Worm (Caenorhabditis elegans) whole organism, L2 larva: ENCODE data around the gene puf-8.

ENCODE experiments used
- Y55F3AM.14 ChIP-seq: fragments of 200-800 bp; sonication (Bioruptor generic); optimal IDR thresholded peaks from 2 replicates; lab custom pipeline; 2018; ENCODE audit warnings: mild to moderate bottlenecking, missing genetic modification characterization, missing compliant biosample characterization
- aly-2 ChIP-seq: fragments of 150-350 bp; optimal IDR thresholded peaks from 2 replicates; lab custom pipeline; 2014; ENCODE audit warnings: missing biosample characterization, missing genetic modification characterization
- ama-1 ChIP-seq: fragments of 150-350 bp; optimal IDR thresholded peaks from 2 replicates; lab custom pipeline; 2018; ENCODE audit warnings: inconsistent platforms
- ceh-82 ChIP-seq: fragments of 150-350 bp; optimal IDR thresholded peaks from 2 replicates; lab custom pipeline; 2014; ENCODE audit warnings: missing biosample characterization, missing genetic modification characterization
- crh-2 ChIP-seq: sonication (generic microtip); optimal IDR thresholded peaks from 2 replicates; lab custom pipeline; 2017; ENCODE audit warnings: missing biosample characterization, missing genetic modification characterization
- fos-1 ChIP-seq: fragments of 150-350 bp; optimal IDR thresholded peaks from 2 replicates; lab custom pipeline; 2014; ENCODE audit warnings: missing biosample characterization, missing genetic modification characterization
- gmeb-1 ChIP-seq: fragments of 150-350 bp; optimal IDR thresholded peaks from 2 replicates; lab custom pipeline; 2014; ENCODE audit warnings: missing biosample characterization, missing genetic modification characterization
- lsy-2 ChIP-seq, 2 experiments: fragments of 150-350 bp in 1 of 2; sonication (generic microtip) in 1 of 2; optimal IDR thresholded peaks; 2 replicates each; lab custom pipeline; 2014 to 2017; ENCODE audit warnings: missing biosample characterization in 2 of 2, missing genetic modification characterization in 2 of 2
- nhr-21 ChIP-seq: fragments of 150-350 bp; optimal IDR thresholded peaks from 2 replicates; lab custom pipeline; 2014; ENCODE audit warnings: missing biosample characterization, missing genetic modification characterization
- nhr-237 ChIP-seq: fragments of 150-350 bp; optimal IDR thresholded peaks from 2 replicates; lab custom pipeline; 2014; ENCODE audit warnings: missing biosample characterization, missing genetic modification characterization
- nhr-25 ChIP-seq: fragments of 150-350 bp; sonication (generic microtip); optimal IDR thresholded peaks from 3 replicates; lab custom pipeline; 2014; ENCODE audit warnings: missing biosample characterization, missing genetic modification characterization
- nhr-6 ChIP-seq: fragments of 150-350 bp; optimal IDR thresholded peaks from 2 replicates; lab custom pipeline; 2014; ENCODE audit warnings: missing biosample characterization, missing genetic modification characterization
- nhr-77 ChIP-seq: fragments of 150-350 bp; optimal IDR thresholded peaks from 2 replicates; lab custom pipeline; 2014; ENCODE audit warnings: missing biosample characterization, missing genetic modification characterization
- peb-1 ChIP-seq: fragments of 150-350 bp; optimal IDR thresholded peaks from 2 replicates; lab custom pipeline; 2014; ENCODE audit warnings: missing biosample characterization, missing genetic modification characterization
- sem-4 ChIP-seq: fragments of 150-350 bp; optimal IDR thresholded peaks from 2 replicates; lab custom pipeline; 2014; ENCODE audit warnings: missing biosample characterization, missing genetic modification reagents, missing genetic modification characterization
- sma-3 ChIP-seq: sonication (generic microtip); optimal IDR thresholded peaks from 2 replicates; lab custom pipeline; 2016; ENCODE audit warnings: missing genetic modification reagents, missing genetic modification characterization, missing compliant biosample characterization
- sma-9 ChIP-seq, 2 experiments: fragments of 150-350 bp in 1 of 2; sonication (generic microtip) in 1 of 2; optimal IDR thresholded peaks; 2 replicates each; lab custom pipeline; 2014 to 2016; ENCODE audit warnings: missing genetic modification characterization in 2 of 2, mild to moderate bottlenecking in 1 of 2, missing biosample characterization in 1 of 2, missing compliant biosample characterization in 1 of 2, missing genetic modification reagents in 1 of 2, moderate library complexity in 1 of 2
- zag-1 ChIP-seq: fragments of 150-350 bp; optimal IDR thresholded peaks from 2 replicates; lab custom pipeline; 2014; ENCODE audit warnings: missing biosample characterization, missing genetic modification characterization
- ztf-1 ChIP-seq: fragments of 200-800 bp; sonication (Bioruptor generic); conservative IDR thresholded peaks from 2 replicates; pipeline ENCODE4 v1.3.6; 2022; ENCODE audit warnings: missing genetic modification characterization, missing compliant biosample characterization
- ztf-11 ChIP-seq: sonication (generic microtip); optimal IDR thresholded peaks from 2 replicates; lab custom pipeline; 2017; ENCODE audit warnings: missing biosample characterization, missing genetic modification characterization

puf-8 gene

ce11 chrII:7255614-7256162 is 42.4 kb downstream of the puf-8 start, which contains the start of gene F32A5.8:
Gene F32A5.8, plus strand, starts transcription at chrII:7256112.
- TF ChIP-seq nhr-6 (tag; lab: Kevin White, UChicago), result no peak
- peak; percentile 17 for TF ChIP-seq gmeb-1 (tag; lab: Kevin White, UChicago)
- no peak for TF ChIP-seq zag-1
- no peak for TF ChIP-seq nhr-77 (tag; lab: Kevin White, UChicago)
- TF ChIP-seq aly-2, result no peak
- TF ChIP-seq fos-1 (tag; lab: Kevin White, UChicago), result peak; percentile 94
- no peak for TF ChIP-seq ceh-82
- TF ChIP-seq sma-9 (GFP tag; optimal IDR thresholded peaks at IDR 0.05; lab: Kevin White, UChicago), result peak; percentile 21
- no peak for TF ChIP-seq sma-9 (tag; optimal IDR thresholded peaks at IDR 0.05; lab: Kevin White, UChicago)
- peak; percentile 32 for TF ChIP-seq nhr-25
- TF ChIP-seq crh-2, result peak; percentile 7
- TF ChIP-seq lsy-2 (tag; optimal IDR thresholded peaks at IDR 0.05; lab: Kevin White, UChicago), result peak in 1 of 2 experiments; percentile 8
- peak; percentile 9 for TF ChIP-seq sma-3 (GFP tag; lab: Kevin White, UChicago)
- TF ChIP-seq, all 48 proteins: peak for 7

DNA sequence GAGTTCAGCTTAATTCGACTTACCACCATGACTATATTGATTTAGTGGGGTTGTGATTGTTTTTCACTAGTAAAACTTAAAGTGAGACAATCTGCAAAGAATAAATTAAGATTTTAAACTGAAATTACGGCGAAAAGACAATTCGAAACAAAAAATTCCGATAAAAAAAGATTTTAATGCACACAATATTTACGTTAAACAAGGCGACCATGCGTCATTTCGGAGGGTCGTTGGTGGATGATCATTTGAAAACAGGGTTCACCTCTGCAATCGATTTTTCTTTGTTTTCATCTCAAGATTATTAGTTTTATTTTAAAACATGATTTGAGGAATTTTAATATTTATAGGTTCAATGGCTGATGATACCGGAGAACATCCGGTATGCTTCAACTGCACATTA is 45.0 kb downstream of the puf-8 start, which contains the start of gene lsm-4:
TSS of gene lsm-4 (minus strand) at position 91 of the 400 bp plus-strand sequence.
- no peak for TF ChIP-seq nhr-237 (tag; lab: Kevin White, UChicago)
- TF ChIP-seq ama-1 (lab: Kevin White, UChicago), result peak; percentile 7
- peak in 1 of 2 experiments; percentile 3 for TF ChIP-seq lsy-2 (tag; optimal IDR thresholded peaks at IDR 0.05; lab: Kevin White, UChicago)

ce11 chrII:7251978-7252377 is 46.1 kb downstream of the puf-8 start, which contains the start of the genes prx-13 and ada-2:
Gene prx-13, minus strand, starts transcription at chrII:7252015.
Gene ada-2, plus strand, starts transcription at chrII:7252259.
- TF ChIP-seq aly-2 (no peak), nhr-6 (tag; lab: Kevin White, UChicago) (no peak), sma-3 (GFP tag; lab: Kevin White, UChicago) (peak; percentile 6), sem-4 (no peak), nhr-77 (tag; lab: Kevin White, UChicago) (no peak), ztf-1 (GFP tag; lab: Robert Waterston, UW) (no peak), Y55F3AM.14 (GFP tag; lab: Kevin White, UChicago) (no peak), nhr-21 (tag; lab: Kevin White, UChicago) (no peak), ztf-11 (no peak), sma-9 (GFP tag; optimal IDR thresholded peaks at IDR 0.05; lab: Kevin White, UChicago) (peak; percentile 8), sma-9 (tag; optimal IDR thresholded peaks at IDR 0.05; lab: Kevin White, UChicago) (no peak), peb-1 (tag; lab: Kevin White, UChicago) (no peak), fos-1 (tag; lab: Kevin White, UChicago) (peak; percentile 79)
